Fruit fly (Drosophila melanogaster): ENCODE data around the gene Nepl8.
A peak's percentile ranks its signal among the peaks of the same experiment; 100 is the strongest.

Nepl8 gene

DNA sequence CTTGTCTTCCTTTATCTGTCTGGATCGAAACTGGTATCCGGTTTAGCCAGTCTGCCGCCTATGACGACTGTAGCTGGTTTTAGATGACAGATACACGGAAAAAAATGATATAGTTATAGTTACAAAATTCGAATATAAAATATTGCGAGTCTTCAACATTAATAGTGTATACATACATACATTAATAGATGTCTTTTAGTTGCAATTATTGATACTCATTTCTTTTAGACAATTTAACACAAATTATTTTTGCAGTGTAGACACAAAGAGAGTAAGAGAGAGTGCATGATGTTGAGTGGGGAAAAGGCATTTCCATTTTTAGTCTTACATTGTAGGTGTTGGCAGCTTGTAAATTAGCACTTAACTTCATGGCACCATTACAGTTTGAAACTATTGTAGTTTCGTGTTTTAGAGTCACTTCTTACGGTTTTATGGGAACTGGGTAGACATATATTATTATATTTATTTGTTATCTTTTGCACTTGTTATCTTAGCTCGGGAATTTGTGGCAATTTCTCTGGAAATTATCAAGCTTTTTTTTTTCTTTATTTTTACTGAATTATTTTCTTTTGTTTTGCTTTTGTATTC is 7.3 kb downstream of the Nepl8 start (continued):
- TF ChIP-seq Hand (GFP tag; optimal IDR thresholded peaks at IDR 0.05) = peak; percentile 56
- no peak for TF ChIP-seq Bgb (GFP tag; IDR thresholded peaks at IDR 0.05; ENCODE audit: partially characterized antibody)
- TF ChIP-seq zfh2 (GFP tag; optimal IDR thresholded peaks at IDR 0.05) = peak; percentile 34
- no peak for TF ChIP-seq CG10147 (GFP tag; optimal IDR thresholded peaks at IDR 0.05)
- no peak for TF ChIP-seq CG7928 (GFP tag; optimal IDR thresholded peaks at IDR 0.05)
- TF ChIP-seq GATAe (GFP tag; conservative IDR thresholded peaks at IDR 0.05) = no peak
- no peak for TF ChIP-seq MTF-1 (GFP tag; optimal IDR thresholded peaks at IDR 0.05; ENCODE audit: borderline replicate concordance)
- no peak for TF ChIP-seq CG30020 (tag; optimal IDR thresholded peaks at IDR 0.05)
- no peak for TF ChIP-seq bcd (GFP tag; optimal IDR thresholded peaks at IDR 0.05)
- TF ChIP-seq rib (GFP tag; IDR thresholded peaks at IDR 0.05) = peak; percentile 72
- no peak for TF ChIP-seq ems (GFP tag; optimal IDR thresholded peaks at IDR 0.05)
- TF ChIP-seq CG3847 (GFP tag; IDR thresholded peaks at IDR 0.05) = peak; percentile 72
- peak; percentile 34; the same call in 1 of the 2 replicates for TF ChIP-seq Ada2b (GFP tag; IDR thresholded peaks at IDR 0.05)
- TF ChIP-seq CG17829 (tag; optimal IDR thresholded peaks at IDR 0.05) = no peak
- TF ChIP-seq tna (GFP tag; IDR thresholded peaks at IDR 0.05; ENCODE audit: partially characterized antibody) = no peak
- TF ChIP-seq sug (tag; optimal IDR thresholded peaks at IDR 0.05) = no peak
- TF ChIP-seq Hey (tag; optimal IDR thresholded peaks at IDR 0.05) = no peak
- TF ChIP-seq Med (GFP tag) = no peak
- TF ChIP-seq tgo (GFP tag; IDR thresholded peaks at IDR 0.05) = peak; percentile 80
- peak; percentile 65 for TF ChIP-seq CHES-1-like (GFP tag; optimal IDR thresholded peaks at IDR 0.05)
- TF ChIP-seq CG17568 (GFP tag; optimal IDR thresholded peaks at IDR 0.05) = peak; percentile 84
- TF ChIP-seq Deaf1 (tag; optimal IDR thresholded peaks at IDR 0.05) = no peak
- TF ChIP-seq CG12391 (tag; optimal IDR thresholded peaks at IDR 0.05) = peak; percentile 95
- no peak for TF ChIP-seq HLH3B (GFP tag; IDR thresholded peaks at IDR 0.05)
- TF ChIP-seq Chrac-16 (GFP tag; optimal IDR thresholded peaks at IDR 0.05) = peak; percentile 84
- TF ChIP-seq az2 (GFP tag; optimal IDR thresholded peaks at IDR 0.05) = peak; percentile 91
- TF ChIP-seq CG13296 (GFP tag; optimal IDR thresholded peaks at IDR 0.05) = no peak
- no peak for TF ChIP-seq CG6813 (GFP tag; optimal IDR thresholded peaks at IDR 0.05)
- TF ChIP-seq Tbp (GFP tag; optimal IDR thresholded peaks at IDR 0.05) = no peak
- no peak for TF ChIP-seq CG4360 (GFP tag; IDR thresholded peaks at IDR 0.05)
- no peak for TF ChIP-seq CG31441 (GFP tag; IDR thresholded peaks at IDR 0.05)
- no peak for TF ChIP-seq CG6254 (GFP tag; optimal IDR thresholded peaks at IDR 0.05)
- no peak for TF ChIP-seq Dip2 (GFP tag; IDR thresholded peaks at IDR 0.05)
- no peak for TF ChIP-seq CkIIα-i1 (GFP tag; IDR thresholded peaks at IDR 0.05)
- TF ChIP-seq CG9932 (GFP tag; IDR thresholded peaks at IDR 0.05) = peak; percentile 44; the same call in 1 of the 2 replicates
- TF ChIP-seq slp2 (GFP tag; optimal IDR thresholded peaks at IDR 0.05) = no peak
- TF ChIP-seq CG12219 (GFP tag; optimal IDR thresholded peaks at IDR 0.05) = peak; percentile 92
- 0 out of 3 replicates have a peak, but pooled peaks have one; percentile 34 for TF ChIP-seq so (GFP tag; IDR thresholded peaks at IDR 0.05)
- peak; percentile 86 for TF ChIP-seq jing (GFP tag; optimal IDR thresholded peaks at IDR 0.05)
- TF ChIP-seq chm (GFP tag; IDR thresholded peaks at IDR 0.05) = peak; percentile 91
- TF ChIP-seq Mad (GFP tag; optimal IDR thresholded peaks at IDR 0.05) = no peak
- peak; percentile 56 for TF ChIP-seq vfl (GFP tag; optimal IDR thresholded peaks at IDR 0.05)
- TF ChIP-seq CG2116 (GFP tag; optimal IDR thresholded peaks at IDR 0.05) = peak; percentile 55
- no peak for TF ChIP-seq BEAF-32 (GFP tag; optimal IDR thresholded peaks at IDR 0.05)
- peak; percentile 79 for TF ChIP-seq Mes4 (GFP tag; optimal IDR thresholded peaks at IDR 0.05)
- TF ChIP-seq cato (GFP tag; optimal IDR thresholded peaks at IDR 0.05; ENCODE audit: borderline replicate concordance) = peak; percentile 78
- TF ChIP-seq sima (GFP tag; optimal IDR thresholded peaks at IDR 0.05) = no peak
- no peak; the same call in 1 of the 2 replicates for TF ChIP-seq sisA (GFP tag; IDR thresholded peaks at IDR 0.05)
- TF ChIP-seq mirr (GFP tag; optimal IDR thresholded peaks at IDR 0.05) = no peak
- no peak for TF ChIP-seq CG6791 (GFP tag; IDR thresholded peaks at IDR 0.05; ENCODE audit: partially characterized antibody)
- TF ChIP-seq Xrp1 (GFP tag; IDR thresholded peaks at IDR 0.05) = no peak

Data from whole organism, embryonic.